Fruit fly (Drosophila melanogaster): ENCODE measurements around the gene pkm.

Gene pkm

dm6 chrX:11576540-11576939 is 7.4 kb downstream of the pkm start, which contains the start of gene CG11695 (continued):
- TF ChIP-seq Poxn (GFP tag; IDR thresholded peaks at IDR 0.05) = no peak
- TF ChIP-seq cato (GFP tag; optimal IDR thresholded peaks at IDR 0.05; ENCODE audit: borderline replicate concordance) = no peak
- TF ChIP-seq sr (GFP tag; IDR thresholded peaks at IDR 0.05) = no peak
- no peak for TF ChIP-seq CG11398 (GFP tag; optimal IDR thresholded peaks at IDR 0.05)
- TF ChIP-seq Neu2 (GFP tag; optimal IDR thresholded peaks at IDR 0.05; ENCODE audit: borderline replicate concordance) = no peak
- TF ChIP-seq CoRest (tag; optimal IDR thresholded peaks at IDR 0.05) = peak; percentile 83
- TF ChIP-seq Awh (GFP tag; IDR thresholded peaks at IDR 0.05) = 0 out of 2 replicates have a peak, but pooled peaks have one; percentile 32
- TF ChIP-seq CG9876 (GFP tag; optimal IDR thresholded peaks at IDR 0.05) = peak; percentile 0
- TF ChIP-seq kay (GFP tag; optimal IDR thresholded peaks at IDR 0.05) = peak; percentile 12
- peak; percentile 33 for TF ChIP-seq gfzf (GFP tag; optimal IDR thresholded peaks at IDR 0.05)
- TF ChIP-seq CG11504 (tag; optimal IDR thresholded peaks at IDR 0.05) = peak; percentile 76
- TF ChIP-seq croc (GFP tag; conservative IDR thresholded peaks at IDR 0.05) = no peak
- TF ChIP-seq nom (GFP tag; optimal IDR thresholded peaks at IDR 0.05) = peak; percentile 67
- TF ChIP-seq CG6689 (GFP tag; IDR thresholded peaks at IDR 0.05) = peak; percentile 72
- TF ChIP-seq CG2678 (tag; optimal IDR thresholded peaks at IDR 0.05) = peak; percentile 75
- TF ChIP-seq dimm (GFP tag; IDR thresholded peaks at IDR 0.05) = no peak
- TF ChIP-seq B-H1 (GFP tag; IDR thresholded peaks at IDR 0.05) = peak; percentile 45; the same call in 2 of the 3 replicates
- no peak for TF ChIP-seq CG7928 (GFP tag; optimal IDR thresholded peaks at IDR 0.05)
- no peak for TF ChIP-seq Bgb (GFP tag; IDR thresholded peaks at IDR 0.05; ENCODE audit: partially characterized antibody)
- no peak for TF ChIP-seq grn (GFP tag; optimal IDR thresholded peaks at IDR 0.05)
- TF ChIP-seq sisA (GFP tag; IDR thresholded peaks at IDR 0.05) = peak; percentile 56
- no peak for TF ChIP-seq prd (optimal IDR thresholded peaks at IDR 0.05)
- peak; percentile 77 for TF ChIP-seq prd (GFP tag; IDR thresholded peaks at IDR 0.05)
- TF ChIP-seq CG5245 (GFP tag; optimal IDR thresholded peaks at IDR 0.05) = peak; percentile 30
- peak; percentile 47; the same call in 1 of the 2 replicates for TF ChIP-seq esg (GFP tag; conservative IDR thresholded peaks at IDR 0.05)
- TF ChIP-seq knrl (GFP tag; IDR thresholded peaks at IDR 0.05; ENCODE audit: partially characterized antibody) = no peak
- TF ChIP-seq gcm (GFP tag; optimal IDR thresholded peaks at IDR 0.05) = peak; percentile 34
- TF ChIP-seq CG4404 (GFP tag; IDR thresholded peaks at IDR 0.05) = peak; percentile 36; the same call in 1 of the 2 replicates
- no peak for TF ChIP-seq jigr1 (GFP tag; IDR thresholded peaks at IDR 0.05)
- TF ChIP-seq CG13287 (GFP tag; IDR thresholded peaks at IDR 0.05; ENCODE audit: partially characterized antibody) = peak; percentile 30; the same call in 1 of the 2 replicates
- 0 out of 2 replicates have a peak, but pooled peaks have one; percentile 13 for TF ChIP-seq danr (GFP tag; IDR thresholded peaks at IDR 0.05)
- TF ChIP-seq aop (GFP tag; IDR thresholded peaks at IDR 0.05) = no peak
- TF ChIP-seq ham (GFP tag; IDR thresholded peaks at IDR 0.05) = no peak
- no peak for TF ChIP-seq CG15479 (GFP tag; optimal IDR thresholded peaks at IDR 0.05)
- TF ChIP-seq CG18619 (GFP tag; optimal IDR thresholded peaks at IDR 0.05) = peak; percentile 49
- TF ChIP-seq Hr78 (GFP tag; optimal IDR thresholded peaks at IDR 0.05) = no peak
- TF ChIP-seq CG9215 (GFP tag; IDR thresholded peaks at IDR 0.05) = peak; percentile 59
- TF ChIP-seq C15 (GFP tag; IDR thresholded peaks at IDR 0.05) = no peak
- peak; percentile 34 for TF ChIP-seq stwl (tag; optimal IDR thresholded peaks at IDR 0.05)
- no peak for TF ChIP-seq CG7987 (GFP tag; optimal IDR thresholded peaks at IDR 0.05)
- peak; percentile 35 for TF ChIP-seq mirr (GFP tag; optimal IDR thresholded peaks at IDR 0.05)
- TF ChIP-seq al (GFP tag; IDR thresholded peaks at IDR 0.05) = peak; percentile 67
- TF ChIP-seq HLH4C (GFP tag; IDR thresholded peaks at IDR 0.05; ENCODE audit: partially characterized antibody) = no peak
- no peak for TF ChIP-seq gt (GFP tag; IDR thresholded peaks at IDR 0.05)
- peak; percentile 17 for TF ChIP-seq CG1647 (GFP tag; optimal IDR thresholded peaks at IDR 0.05)
- no peak for TF ChIP-seq CG8089 (GFP tag; optimal IDR thresholded peaks at IDR 0.05)
- no peak for TF ChIP-seq dm (GFP tag; optimal IDR thresholded peaks at IDR 0.05)
- TF ChIP-seq Blimp-1 (GFP tag; optimal IDR thresholded peaks at IDR 0.05) = peak; percentile 41
- TF ChIP-seq CG6813 (GFP tag; optimal IDR thresholded peaks at IDR 0.05) = no peak
- peak; percentile 62 for TF ChIP-seq Ssrp (tag; optimal IDR thresholded peaks at IDR 0.05)
- TF ChIP-seq fd102C (GFP tag; optimal IDR thresholded peaks at IDR 0.05) = no peak
